Worm (Caenorhabditis elegans) whole organism, late embryonic: ENCODE results near the gene srh-293.

ENCODE experiments used
- C38D4.7 ChIP-seq: fragments of 200-800 bp; sonication (Bioruptor generic); optimal IDR thresholded peaks from 2 replicates; lab custom pipeline; 2018; ENCODE audit warnings: mild to moderate bottlenecking, missing genetic modification characterization, moderate library complexity, missing compliant biosample characterization
- T23F11.4 ChIP-seq: fragments of 200-800 bp; sonication (Bioruptor generic); optimal IDR thresholded peaks from 2 replicates; lab custom pipeline; 2018; ENCODE audit warnings: mild to moderate bottlenecking, missing genetic modification characterization, missing compliant biosample characterization
- ceh-2 ChIP-seq: sonication (generic microtip); optimal IDR thresholded peaks from 2 replicates; lab custom pipeline; 2016; ENCODE audit warnings: missing genotype, missing genetic modification characterization, missing compliant biosample characterization
- ceh-48 ChIP-seq: sonication (generic microtip); optimal IDR thresholded peaks from 2 replicates; lab custom pipeline; 2016; ENCODE audit warnings: missing genetic modification characterization, inconsistent platforms, missing compliant biosample characterization
- ceh-6 ChIP-seq: fragments of 200-800 bp; sonication (Bioruptor generic); optimal IDR thresholded peaks from 2 replicates; lab custom pipeline; 2018; ENCODE audit warnings: mild to moderate bottlenecking, missing genetic modification characterization, missing compliant biosample characterization
- ceh-9 ChIP-seq: sonication (generic microtip); optimal IDR thresholded peaks from 2 replicates; lab custom pipeline; 2016; ENCODE audit warnings: mild to moderate bottlenecking, missing genetic modification characterization, inconsistent platforms, missing compliant biosample characterization
- dve-1 ChIP-seq: sonication (generic microtip); optimal IDR thresholded peaks from 2 replicates; lab custom pipeline; 2017; ENCODE audit warnings: antibody characterized with exemption, mild to moderate bottlenecking, missing genetic modification characterization, missing compliant biosample characterization
- ets-4 ChIP-seq: sonication (generic microtip); optimal IDR thresholded peaks from 2 replicates; lab custom pipeline; 2016; ENCODE audit warnings: missing genetic modification characterization, missing compliant biosample characterization
- fkh-10 ChIP-seq: fragments of 150-350 bp; optimal IDR thresholded peaks from 2 replicates; lab custom pipeline; 2014; ENCODE audit warnings: missing biosample characterization, missing genetic modification reagents, missing genetic modification characterization
- hlh-6 ChIP-seq: sonication (generic microtip); optimal IDR thresholded peaks from 2 replicates; lab custom pipeline; 2016; ENCODE audit warnings: missing genotype, missing genetic modification characterization, missing compliant biosample characterization
- npax-4 ChIP-seq: sonication (generic microtip); optimal IDR thresholded peaks from 2 replicates; lab custom pipeline; 2016; ENCODE audit warnings: missing genetic modification characterization, missing compliant biosample characterization
- pqm-1 ChIP-seq: sonication (generic microtip); optimal IDR thresholded peaks from 2 replicates; lab custom pipeline; 2016; ENCODE audit warnings: missing genetic modification characterization, missing compliant biosample characterization
- sox-4 ChIP-seq: sonication (generic microtip); optimal IDR thresholded peaks from 2 replicates; lab custom pipeline; 2017; ENCODE audit warnings: mild to moderate bottlenecking, missing genetic modification characterization, inconsistent platforms, missing compliant biosample characterization
- tbx-7 ChIP-seq: sonication (generic microtip); optimal IDR thresholded peaks from 2 replicates; lab custom pipeline; 2016; ENCODE audit warnings: missing genotype, missing genetic modification characterization, missing compliant biosample characterization

- TF ChIP-seq fkh-10 (GFP tag; lab: Kevin White, UChicago): no peak
- no peak for TF ChIP-seq ceh-6
- no peak for TF ChIP-seq pqm-1 (tag; lab: Kevin White, UChicago)
- TF ChIP-seq ceh-48 (tag; lab: Kevin White, UChicago): no peak
- TF ChIP-seq T23F11.4 (GFP tag; lab: Kevin White, UChicago): no peak
- no peak for TF ChIP-seq ceh-9 (tag; lab: Kevin White, UChicago)
- no peak for TF ChIP-seq tbx-7
- TF ChIP-seq sox-4: no peak
- TF ChIP-seq C38D4.7: no peak
- TF ChIP-seq hlh-6 (tag; lab: Kevin White, UChicago): no peak
- TF ChIP-seq ets-4: no peak
- TF ChIP-seq dve-1 (tag; lab: Kevin White, UChicago): no peak
- no peak for TF ChIP-seq npax-4 (tag; lab: Kevin White, UChicago)
- no peak for TF ChIP-seq ceh-2 (tag; lab: Kevin White, UChicago)
Observed at ce11 chrV:15884698-15885097, 18.8 kb downstream of the srh-293 start, which contains the start of gene oac-42.
